Worm (Caenorhabditis elegans): ENCODE data around the gene gst-24.

DNA sequence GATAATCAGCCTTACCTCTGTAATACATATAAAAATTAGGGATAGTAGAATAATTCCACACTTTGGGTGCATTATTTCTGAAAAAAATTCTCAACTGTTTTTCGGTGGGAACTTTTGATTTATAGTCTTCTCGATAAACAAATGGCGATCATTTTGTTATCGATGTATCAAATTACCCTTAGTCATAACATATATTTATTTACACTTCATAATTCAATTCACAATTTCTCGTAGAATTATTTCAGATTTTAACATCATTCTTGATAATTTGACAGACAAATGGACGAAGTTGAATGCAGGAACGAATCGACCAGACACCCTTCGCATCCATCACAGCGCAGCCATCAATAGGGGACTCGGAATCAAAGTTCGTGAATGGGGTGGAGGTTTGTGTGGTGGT, 20.7 kb downstream of the gst-24 start, which contains the start of gene clec-145:
- TF ChIP-seq pha-4 (tag; optimal IDR thresholded peaks at IDR 0.05) (no peak), fkh-10 (GFP tag; optimal IDR thresholded peaks at IDR 0.05) (no peak), nfya-1 (tag; optimal IDR thresholded peaks at IDR 0.05) (no peak), nhr-11 (tag; optimal IDR thresholded peaks at IDR 0.05) (no peak), pha-2 (tag; optimal IDR thresholded peaks at IDR 0.05) (no peak), dmd-4 (tag; optimal IDR thresholded peaks at IDR 0.05; ENCODE audit: borderline replicate concordance) (no peak), unc-3 (GFP tag; conservative IDR thresholded peaks at IDR 0.05) (no peak), unc-3 (tag; optimal IDR thresholded peaks at IDR 0.05) (no peak), ceh-9 (tag; optimal IDR thresholded peaks at IDR 0.05) (no peak), syd-9 (tag; optimal IDR thresholded peaks at IDR 0.05) (no peak), T23F11.4 (GFP tag; optimal IDR thresholded peaks at IDR 0.05) (no peak), unc-55 (GFP tag; optimal IDR thresholded peaks at IDR 0.05) (no peak), ceh-31 (tag; optimal IDR thresholded peaks at IDR 0.05) (no peak), unc-42 (tag; optimal IDR thresholded peaks at IDR 0.05) (no peak)
